Worm (Caenorhabditis elegans) whole organism, early embryonic: Measurements from ENCODE around the gene C17C3.15.

Source experiments
- B0310.2 ChIP-seq: sonication (generic microtip); optimal IDR thresholded peaks from 2 replicates; lab custom pipeline; 2016; ENCODE audit warnings: mild to moderate bottlenecking, missing genetic modification characterization, missing compliant biosample characterization
- ama-1 ChIP-seq: fragments of 150-350 bp; optimal IDR thresholded peaks from 2 replicates; lab custom pipeline; 2014
- flt-1 ChIP-seq: fragments of 200-800 bp; sonication (Bioruptor generic); IDR thresholded peaks from 2 replicates; pipeline ENCODE4 v1.3.6; 2022; ENCODE audit warnings: missing genetic modification characterization, missing compliant biosample characterization
- hmbx-1 ChIP-seq: sonication (generic microtip); optimal IDR thresholded peaks from 2 replicates; lab custom pipeline; 2016; ENCODE audit warnings: mild to moderate bottlenecking, missing genetic modification characterization, missing compliant biosample characterization
- hnd-1 ChIP-seq: sonication (generic microtip); optimal IDR thresholded peaks from 2 replicates; lab custom pipeline; 2016; ENCODE audit warnings: missing genetic modification characterization, missing compliant biosample characterization

DNA sequence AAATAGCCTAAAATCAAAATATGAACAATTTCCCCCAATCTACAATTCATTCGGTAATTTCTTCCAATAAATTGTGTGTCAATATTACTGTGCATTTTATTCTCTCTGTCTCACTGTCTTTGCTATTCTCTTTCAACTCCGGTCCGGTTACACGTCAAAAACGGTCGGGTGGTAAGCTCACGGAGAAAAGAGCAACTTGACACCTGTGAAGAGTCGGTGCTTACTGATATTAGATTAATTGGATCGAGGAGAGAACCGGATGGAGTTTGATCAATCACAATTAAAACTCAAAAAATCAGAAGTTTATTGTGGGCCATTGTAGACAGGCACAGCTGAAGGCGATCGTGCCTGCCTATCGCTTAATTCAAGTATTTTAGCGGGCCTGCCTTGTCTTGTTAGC lies 4.5 kb downstream of the C17C3.15 start:
- TF ChIP-seq ama-1 (lab: Kevin White, UChicago) (no peak), B0310.2 (tag; lab: Kevin White, UChicago) (no peak), hmbx-1 (tag; lab: Kevin White, UChicago) (no peak), hnd-1 (tag; lab: Kevin White, UChicago) (no peak), flt-1 (GFP tag; lab: Robert Waterston, UW) (no peak)
